Worm (Caenorhabditis elegans): Measurements from ENCODE around the gene nspb-5.

Gene nspb-5

DNA sequence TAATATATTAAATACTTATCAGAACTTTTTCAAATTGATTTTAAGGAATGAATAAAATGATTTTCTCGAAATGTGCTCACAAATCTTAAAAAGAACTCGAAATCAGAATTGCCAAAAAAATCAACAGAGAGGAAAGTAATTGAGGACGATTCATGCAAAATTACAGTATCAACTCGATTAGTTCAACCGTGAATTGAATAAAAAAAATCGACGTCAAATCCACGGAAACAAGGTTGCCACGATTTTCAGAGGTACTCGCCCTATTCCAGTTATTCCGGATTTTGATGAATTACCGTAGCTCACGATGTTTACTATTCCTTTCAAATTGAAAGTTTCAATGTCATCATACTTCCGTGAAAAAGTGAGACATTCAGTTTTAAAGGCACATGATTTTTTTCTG, 3.5 kb downstream of the nspb-5 start, which contains the start of gene F15B10.3:
Gene F15B10.3 (plus strand): TSS at position 301 of the 400 bp plus-strand sequence.
- no peak for TF ChIP-seq dmd-8 (GFP tag; IDR thresholded peaks at IDR 0.05)
- TF ChIP-seq nhr-42 (GFP tag; IDR thresholded peaks at IDR 0.05) = no peak
- TF ChIP-seq zag-1 (tag; optimal IDR thresholded peaks at IDR 0.05) = no peak
- no peak for TF ChIP-seq Y105C5A.15 (GFP tag; IDR thresholded peaks at IDR 0.05)
- TF ChIP-seq mxl-3 (GFP tag; optimal IDR thresholded peaks at IDR 0.05) = no peak
- no peak for TF ChIP-seq cey-2 (tag; optimal IDR thresholded peaks at IDR 0.05; ENCODE audit: borderline replicate concordance, insufficient read depth)
- TF ChIP-seq gei-8 (GFP tag; optimal IDR thresholded peaks at IDR 0.05) = no peak
- no peak for TF ChIP-seq ces-1 (GFP tag; optimal IDR thresholded peaks at IDR 0.05)
- TF ChIP-seq ctbp-1 (GFP tag; IDR thresholded peaks at IDR 0.05) = no peak
- TF ChIP-seq F10B5.3 (tag; optimal IDR thresholded peaks at IDR 0.05) = no peak
- TF ChIP-seq nhr-10 (tag; optimal IDR thresholded peaks at IDR 0.05) = no peak
- no peak for TF ChIP-seq nhr-11 (tag; optimal IDR thresholded peaks at IDR 0.05)

DNA sequence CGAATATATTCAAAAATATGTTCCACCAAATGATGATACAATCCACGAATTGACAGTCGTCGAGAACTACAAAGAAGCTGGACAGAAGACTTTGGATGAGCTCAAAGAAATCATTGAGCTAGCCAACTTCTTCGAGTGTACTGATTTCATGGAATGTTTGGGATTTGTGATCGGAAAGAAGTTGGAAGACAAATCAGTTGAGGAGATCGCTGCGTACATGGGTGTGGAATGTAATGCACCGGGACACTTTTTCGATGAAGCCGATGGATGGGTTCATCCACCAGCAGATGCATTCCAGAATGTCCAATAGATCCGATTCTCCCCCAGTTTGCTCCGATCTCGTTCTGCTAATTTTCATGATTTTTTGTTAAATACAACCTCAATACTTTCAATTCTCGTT, 4.7 kb downstream of the nspb-5 start:
- peak in 1 of 2 experiments; percentile 55 for TF ChIP-seq unc-62 (GFP tag; optimal IDR thresholded peaks at IDR 0.05 in 1 of 2)
- TF ChIP-seq unc-62 (tag; optimal IDR thresholded peaks at IDR 0.05) = no peak
- TF ChIP-seq ceh-32 (tag; optimal IDR thresholded peaks at IDR 0.05; ENCODE audit: poor library complexity) = no peak
- peak; percentile 21 for TF ChIP-seq dve-1 (tag; optimal IDR thresholded peaks at IDR 0.05; ENCODE audit: insufficient read depth)

DNA sequence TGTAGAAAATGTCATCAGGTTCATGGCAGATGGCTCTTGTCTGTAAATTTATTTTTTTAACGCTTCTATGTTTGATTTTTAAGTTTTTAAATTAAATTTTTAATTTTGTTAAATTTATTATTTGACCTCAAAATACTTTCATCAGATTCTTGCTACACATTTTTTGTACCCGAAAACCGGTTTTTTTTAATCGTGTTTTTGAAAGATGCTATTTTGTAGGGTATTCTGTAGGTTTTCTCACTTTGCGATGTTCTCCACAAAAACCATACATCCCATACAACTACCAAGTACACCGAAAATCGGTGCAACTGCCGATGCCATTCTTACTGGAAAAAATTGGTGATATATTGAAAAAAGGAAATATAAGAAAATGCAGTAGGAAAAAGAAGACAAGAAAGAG, 7.0 kb downstream of the nspb-5 start, which contains the start of gene nstp-2:
Gene nstp-2 (minus strand): TSS at position 326 of the 400 bp plus-strand sequence.
- TF ChIP-seq nhr-28 (tag; optimal IDR thresholded peaks at IDR 0.05) = peak; percentile 86
- no peak for TF ChIP-seq lin-1 (GFP tag; IDR thresholded peaks at IDR 0.05)

DNA sequence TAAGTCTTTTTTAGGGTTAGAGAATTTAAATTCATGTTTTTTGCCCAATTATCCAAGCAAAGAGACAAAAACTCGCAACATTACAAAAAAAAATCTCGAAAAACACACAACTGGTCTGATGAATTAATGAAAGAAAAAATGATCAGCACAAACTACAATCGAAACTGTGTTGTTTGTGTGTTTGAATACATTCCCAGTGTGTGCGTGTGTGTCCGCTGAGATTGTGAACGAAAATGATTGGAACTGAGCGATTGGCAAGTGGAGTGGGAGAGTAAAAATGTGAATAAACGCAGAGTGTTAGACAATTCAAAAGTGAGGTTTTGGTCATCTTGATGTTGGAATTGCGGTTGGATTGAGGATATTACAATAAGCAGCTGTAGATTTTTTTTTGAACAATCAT, 7.7 kb downstream of the nspb-5 start:
- TF ChIP-seq daf-16 (GFP tag; optimal IDR thresholded peaks at IDR 0.05) (no peak), daf-16 (tag; optimal IDR thresholded peaks at IDR 0.05) (peak; percentile 39), hlh-11 (tag; optimal IDR thresholded peaks at IDR 0.05) (peak; percentile 6), nhr-28 (tag; optimal IDR thresholded peaks at IDR 0.05) (peak; percentile 99), unc-130 (GFP tag; optimal IDR thresholded peaks at IDR 0.05) (no peak), nhr-237 (tag; optimal IDR thresholded peaks at IDR 0.05) (no peak), mes-2 (tag; optimal IDR thresholded peaks at IDR 0.05; ENCODE audit: poor library complexity, severe bottlenecking) (peak; percentile 60)

DNA sequence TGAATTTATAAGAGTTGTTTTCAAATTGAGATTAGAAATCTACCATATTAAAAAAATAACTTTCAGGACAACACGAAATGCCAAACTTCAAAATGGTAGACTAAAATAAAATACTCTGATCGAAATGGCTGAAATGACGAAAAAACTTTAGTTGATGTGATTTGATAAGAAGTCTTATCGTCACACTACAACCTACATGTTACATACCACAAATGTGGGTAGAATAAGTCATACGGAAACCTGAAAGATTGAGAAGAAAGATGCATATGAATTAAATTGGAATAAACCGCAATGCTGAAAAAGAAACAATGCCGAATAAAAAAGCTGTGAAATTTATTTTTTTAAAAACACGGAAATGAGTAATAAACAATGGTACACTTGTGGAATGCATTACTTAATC, 8.2 kb downstream of the nspb-5 start:
- no peak for TF ChIP-seq spr-3 (GFP tag; optimal IDR thresholded peaks at IDR 0.05)
- no peak for TF ChIP-seq unc-39 (tag; optimal IDR thresholded peaks at IDR 0.05)
- no peak for TF ChIP-seq zag-1 (tag; optimal IDR thresholded peaks at IDR 0.05)
- no peak for TF ChIP-seq nhr-10 (tag; optimal IDR thresholded peaks at IDR 0.05)
- TF ChIP-seq mxl-2 (GFP tag; conservative IDR thresholded peaks at IDR 0.05) = no peak
- peak; percentile 99 for TF ChIP-seq nhr-28 (tag; optimal IDR thresholded peaks at IDR 0.05)
- no peak for TF ChIP-seq ceh-28 (tag; optimal IDR thresholded peaks at IDR 0.05)
- TF ChIP-seq R02D3.7 (tag; optimal IDR thresholded peaks at IDR 0.05) = no peak
- peak in 1 of 2 experiments; percentile 50 for TF ChIP-seq unc-62 (GFP tag; optimal IDR thresholded peaks at IDR 0.05 in 1 of 2)
- TF ChIP-seq unc-62 (tag; optimal IDR thresholded peaks at IDR 0.05) = no peak
- TF ChIP-seq ceh-82 (tag; optimal IDR thresholded peaks at IDR 0.05) = no peak
- TF ChIP-seq mdl-1 (tag; optimal IDR thresholded peaks at IDR 0.05) = no peak
- peak; percentile 77 for TF ChIP-seq aha-1 (tag)
- TF ChIP-seq daf-19 (GFP tag; conservative IDR thresholded peaks at IDR 0.05) = no peak
- no peak for TF ChIP-seq lim-7 (GFP tag; IDR thresholded peaks at IDR 0.05)
- peak; percentile 18 for TF ChIP-seq pqm-1 (tag; optimal IDR thresholded peaks at IDR 0.05)
- no peak for TF ChIP-seq daf-12 (tag; optimal IDR thresholded peaks at IDR 0.05)
- TF ChIP-seq gei-8 (GFP tag; optimal IDR thresholded peaks at IDR 0.05) = no peak
- no peak for TF ChIP-seq daf-16 (GFP tag; optimal IDR thresholded peaks at IDR 0.05)
- peak; percentile 3 for TF ChIP-seq daf-16 (tag; optimal IDR thresholded peaks at IDR 0.05)
- TF ChIP-seq mdt-29 (GFP tag; IDR thresholded peaks at IDR 0.05) = no peak
- no peak for TF ChIP-seq rbr-2 (tag; optimal IDR thresholded peaks at IDR 0.05)
- no peak for TF ChIP-seq hmg-1.1 (GFP tag; IDR thresholded peaks at IDR 0.05)
- no peak for TF ChIP-seq lin-29 (GFP tag; IDR thresholded peaks at IDR 0.05)
- no peak for TF ChIP-seq skn-1 (tag; optimal IDR thresholded peaks at IDR 0.05)
- no peak for TF ChIP-seq madf-9 (GFP tag; conservative IDR thresholded peaks at IDR 0.05)
- TF ChIP-seq mes-2 (tag; optimal IDR thresholded peaks at IDR 0.05; ENCODE audit: poor library complexity, severe bottlenecking) = no peak
- TF ChIP-seq ama-1 (optimal IDR thresholded peaks at IDR 0.05) = no peak
- TF ChIP-seq jun-1 (tag; optimal IDR thresholded peaks at IDR 0.05) = no peak
- no peak for TF ChIP-seq dmd-8 (GFP tag; IDR thresholded peaks at IDR 0.05)
